Worm (Caenorhabditis elegans): ENCODE results near the gene F59B2.12.

F59B2.12 gene

ce11 chrIII:9060267-9060666, 42.9 kb downstream of the F59B2.12 start (continued):
- TF ChIP-seq snpc-1.1 (tag; optimal IDR thresholded peaks at IDR 0.05; ENCODE audit: insufficient read depth) (no peak), dpff-1 (tag; optimal IDR thresholded peaks at IDR 0.05) (no peak), die-1 (tag; optimal IDR thresholded peaks at IDR 0.05) (no peak), nhr-179 (tag; optimal IDR thresholded peaks at IDR 0.05) (no peak), F57A8.1 (GFP tag; optimal IDR thresholded peaks at IDR 0.05) (no peak)

- TF ChIP-seq snpc-3.4 (tag; optimal IDR thresholded peaks at IDR 0.05) (no peak), unc-130 (GFP tag; optimal IDR thresholded peaks at IDR 0.05) (no peak), xnd-1 (tag; optimal IDR thresholded peaks at IDR 0.05) (no peak), cebp-2 (GFP tag; IDR thresholded peaks at IDR 0.05) (no peak), ZK185.1 (tag; optimal IDR thresholded peaks at IDR 0.05; ENCODE audit: poor library complexity, severe bottlenecking) (no peak), ztf-25 (GFP tag; IDR thresholded peaks at IDR 0.05) (no peak), tbx-9 (tag; optimal IDR thresholded peaks at IDR 0.05; ENCODE audit: borderline replicate concordance) (no peak), Y95B8A.8 (GFP tag; IDR thresholded peaks at IDR 0.05) (no peak), ceh-100 (GFP tag; IDR thresholded peaks at IDR 0.05) (no peak), ztf-18 (tag; optimal IDR thresholded peaks at IDR 0.05) (no peak), lsl-1 (GFP tag; optimal IDR thresholded peaks at IDR 0.05) (no peak), snpc-1.3 (tag; optimal IDR thresholded peaks at IDR 0.05; ENCODE audit: insufficient read depth) (no peak)
Measured at ce11 chrIII:9069712-9070111, 52.3 kb downstream of the F59B2.12 start.
